Worm (Caenorhabditis elegans) whole organism, L4 larva: ENCODE results near the gene C04H4.1.

ENCODE experiments used
- F26F4.8 ChIP-seq: fragments of 200-800 bp; sonication (Bioruptor generic); conservative IDR thresholded peaks from 2 replicates; pipeline ENCODE4 v1.3.6; 2022; ENCODE audit warnings: missing genetic modification characterization, missing compliant biosample characterization
- Y48G9A.11 ChIP-seq: fragments of 200-800 bp; sonication (Bioruptor generic); IDR thresholded peaks from 2 replicates; pipeline ENCODE4 v1.3.6; 2022; ENCODE audit warnings: missing genetic modification reagents, missing genetic modification characterization, missing compliant biosample characterization
- Y5F2A.4 ChIP-seq: fragments of 200-800 bp; sonication (Bioruptor generic); optimal IDR thresholded peaks from 2 replicates; lab custom pipeline; 2018; ENCODE audit warnings: mild to moderate bottlenecking, missing genetic modification characterization, missing compliant biosample characterization
- ZK337.2 ChIP-seq: fragments of 200-800 bp; sonication (Bioruptor generic); IDR thresholded peaks from 2 replicates; pipeline ENCODE4 v1.3.6; 2022; ENCODE audit warnings: missing genetic modification reagents, missing genetic modification characterization, missing compliant biosample characterization
- aha-1 ChIP-seq: fragments of 150-350 bp; peaks from one replicate; lab custom pipeline; 2014; ENCODE audit warnings: missing biosample characterization, missing genetic modification characterization
- ama-1 ChIP-seq: fragments of 150-350 bp; optimal IDR thresholded peaks from 2 replicates; lab custom pipeline; 2014; ENCODE audit warnings: inconsistent platforms, mixed read lengths
- ceh-28 ChIP-seq: fragments of 150-350 bp; optimal IDR thresholded peaks from 2 replicates; lab custom pipeline; 2014; ENCODE audit warnings: missing biosample characterization, missing genetic modification reagents, missing genetic modification characterization
- ceh-32 ChIP-seq: sonication (generic microtip); optimal IDR thresholded peaks from 2 replicates; lab custom pipeline; 2016; ENCODE audit warnings: mild to moderate bottlenecking, missing genetic modification characterization, missing compliant biosample characterization; ENCODE audit not compliant: poor library complexity
- ceh-82 ChIP-seq: sonication (generic microtip); optimal IDR thresholded peaks from 2 replicates; lab custom pipeline; 2017; ENCODE audit warnings: missing biosample characterization, missing genetic modification characterization
- daf-16 ChIP-seq, 3 experiments: sonication (generic microtip); optimal IDR thresholded peaks; 2 replicates each; lab custom pipeline; 2016 to 2017; ENCODE audit warnings: missing genetic modification characterization in 3 of 3, missing genetic modification reagents in 3 of 3, mild to moderate bottlenecking in 2 of 3, missing compliant biosample characterization in 2 of 3, missing biosample characterization in 1 of 3, moderate library complexity in 1 of 3
- daf-19 ChIP-seq: fragments of 200-800 bp; sonication (Bioruptor generic); conservative IDR thresholded peaks from 2 replicates; pipeline ENCODE4 v1.3.6; 2022; ENCODE audit warnings: missing genetic modification characterization, missing compliant biosample characterization
- dmd-6 ChIP-seq: fragments of 200-800 bp; sonication (Bioruptor generic); IDR thresholded peaks from 2 replicates; pipeline ENCODE4 v1.3.6; 2022; ENCODE audit warnings: missing genetic modification reagents, missing genetic modification characterization, missing compliant biosample characterization
- hif-1 ChIP-seq, 2 experiments: sonication (generic microtip); optimal IDR thresholded peaks; 2 replicates each; lab custom pipeline; 2016 to 2017; ENCODE audit warnings: missing compliant biosample characterization in 2 of 2, missing genetic modification characterization in 2 of 2, missing genetic modification reagents in 2 of 2, missing genotype in 2 of 2, mild to moderate bottlenecking in 1 of 2
- hlh-30 ChIP-seq: sonication (generic microtip); optimal IDR thresholded peaks from 2 replicates; lab custom pipeline; 2017; ENCODE audit warnings: antibody characterized with exemption, mild to moderate bottlenecking, missing genetic modification characterization, missing compliant biosample characterization; ENCODE audit not compliant: insufficient read depth
- lin-13 ChIP-seq: fragments of 150-350 bp; optimal IDR thresholded peaks from 2 replicates; lab custom pipeline; 2014; ENCODE audit warnings: missing biosample characterization, missing genetic modification reagents, missing genetic modification characterization
- lin-15B ChIP-seq: fragments of 150-350 bp; sonication (generic microtip); optimal IDR thresholded peaks from 3 replicates; lab custom pipeline; 2014; ENCODE audit warnings: missing biosample characterization, missing genetic modification characterization
- nhr-237 ChIP-seq: sonication (generic microtip); optimal IDR thresholded peaks from 2 replicates; lab custom pipeline; 2017; ENCODE audit warnings: missing biosample characterization, missing genetic modification characterization
- nhr-28 ChIP-seq: fragments of 150-350 bp; optimal IDR thresholded peaks from 2 replicates; lab custom pipeline; 2014; ENCODE audit warnings: missing biosample characterization, missing genetic modification characterization
- nhr-41 ChIP-seq: fragments of 200-800 bp; sonication (Bioruptor generic); IDR thresholded peaks from 2 replicates; pipeline ENCODE4 v1.3.6; 2022; ENCODE audit warnings: missing genetic modification reagents, missing genetic modification characterization, missing compliant biosample characterization
- pqm-1 ChIP-seq: sonication (generic microtip); optimal IDR thresholded peaks from 2 replicates; lab custom pipeline; 2017; ENCODE audit warnings: missing biosample characterization, missing genetic modification characterization
- saeg-2 ChIP-seq: fragments of 200-800 bp; sonication (Bioruptor generic); IDR thresholded peaks from 2 replicates; pipeline ENCODE4 v1.3.6; 2022; ENCODE audit warnings: missing genetic modification reagents, missing genetic modification characterization, missing compliant biosample characterization
- unc-39 ChIP-seq: sonication (generic microtip); optimal IDR thresholded peaks from 2 replicates; lab custom pipeline; 2017; ENCODE audit warnings: missing biosample characterization, missing genetic modification characterization
- zip-11 ChIP-seq: fragments of 200-800 bp; sonication (Bioruptor generic); IDR thresholded peaks from 2 replicates; pipeline ENCODE4 v1.3.6; 2022; ENCODE audit warnings: missing genetic modification characterization, missing compliant biosample characterization
- zip-2 ChIP-seq: fragments of 150-350 bp; optimal IDR thresholded peaks from 2 replicates; lab custom pipeline; 2014; ENCODE audit warnings: missing biosample characterization, missing genetic modification characterization

C04H4.1 gene

DNA sequence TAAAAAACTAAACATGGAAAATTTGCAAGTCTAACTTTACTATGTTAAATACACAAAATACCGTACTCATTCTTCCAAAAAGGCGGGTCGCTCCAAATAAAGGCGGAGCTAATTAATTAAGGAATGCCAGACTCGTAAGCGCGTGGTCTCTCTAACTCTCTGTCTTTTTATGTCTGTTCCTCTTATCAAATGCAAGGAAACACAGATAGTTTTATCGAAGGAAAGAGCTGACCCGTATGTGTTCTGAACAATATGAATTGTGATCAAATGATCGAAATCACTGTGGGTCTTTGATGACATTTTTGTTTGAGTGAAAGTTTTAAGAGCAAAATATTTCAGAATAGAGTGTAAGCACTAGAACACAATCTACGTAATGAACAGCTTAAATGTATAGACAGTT is 42.8 kb downstream of the C04H4.1 start (continued):
- TF ChIP-seq ama-1 (lab: Kevin White, UChicago) (no peak), dmd-6 (GFP tag; lab: Robert Waterston, UW) (peak; percentile 88), daf-16 (GFP tag; optimal IDR thresholded peaks at IDR 0.05; lab: Kevin White, UChicago) (no peak), daf-16 (tag; optimal IDR thresholded peaks at IDR 0.05; lab: Kevin White, UChicago) (peak; percentile 43), zip-2 (tag; lab: Kevin White, UChicago) (no peak), nhr-41 (GFP tag; lab: Robert Waterston, UW) (no peak)

DNA sequence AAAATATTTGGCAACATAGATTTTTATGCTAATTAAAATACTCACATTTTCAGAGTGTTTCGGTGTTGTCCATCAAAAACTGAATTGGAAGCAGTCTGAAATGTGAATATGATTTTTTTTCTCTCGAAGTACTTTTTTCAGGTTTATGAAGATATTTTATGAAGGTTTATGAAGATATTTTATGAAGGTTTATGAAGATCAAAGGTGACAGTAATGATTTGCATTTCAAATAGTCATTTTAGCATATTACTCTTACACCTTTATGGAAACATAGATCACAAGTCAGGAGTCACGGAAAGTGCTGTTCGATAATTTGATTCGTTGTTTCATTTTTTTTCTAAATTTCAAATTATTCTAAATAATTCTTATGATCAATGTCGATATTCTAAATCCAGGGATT is 45.5 kb downstream of the C04H4.1 start, which contains the start of gene pgp-11:
Gene pgp-11, minus strand, starts transcription at position 101 of the 400 bp plus-strand sequence.
- TF ChIP-seq aha-1 (tag; lab: Kevin White, UChicago) (peak; percentile 23), Y48G9A.11 (no peak)

DNA sequence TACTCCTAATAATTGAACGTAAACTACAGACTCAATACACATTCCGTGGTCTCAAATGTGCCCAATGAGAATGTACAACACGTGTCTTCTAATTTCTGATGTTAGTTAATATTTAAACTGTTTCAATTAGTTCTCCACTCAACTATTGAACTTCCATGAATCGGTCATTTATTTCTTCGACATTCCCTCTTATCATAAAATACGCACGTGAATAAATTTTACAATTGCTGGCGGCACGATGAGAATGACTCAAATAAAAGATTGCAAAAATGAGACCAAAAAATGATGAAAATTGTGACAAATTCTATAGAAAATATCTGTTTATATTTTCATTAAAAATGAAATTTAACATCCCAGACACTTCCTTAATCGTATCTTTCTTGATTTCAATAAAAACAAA is 46.1 kb downstream of the C04H4.1 start:
- TF ChIP-seq lin-15B (tag; lab: Kevin White, UChicago), result no peak
- peak; percentile 35; the same call in 1 of the 2 replicates for TF ChIP-seq dmd-6 (GFP tag; lab: Robert Waterston, UW)
- TF ChIP-seq ZK337.2, result no peak
- TF ChIP-seq unc-39 (tag; lab: Kevin White, UChicago), result no peak
- peak; percentile 50 for TF ChIP-seq nhr-28
- peak; percentile 19 for TF ChIP-seq hlh-30
- no peak for TF ChIP-seq ceh-82 (tag; lab: Kevin White, UChicago)
- TF ChIP-seq nhr-237 (tag; lab: Kevin White, UChicago), result no peak
- TF ChIP-seq zip-11 (GFP tag; lab: Robert Waterston, UW), result no peak
- peak; percentile 32 for TF ChIP-seq pqm-1 (tag; lab: Kevin White, UChicago)
- TF ChIP-seq ceh-32 (tag; lab: Kevin White, UChicago), result no peak

DNA sequence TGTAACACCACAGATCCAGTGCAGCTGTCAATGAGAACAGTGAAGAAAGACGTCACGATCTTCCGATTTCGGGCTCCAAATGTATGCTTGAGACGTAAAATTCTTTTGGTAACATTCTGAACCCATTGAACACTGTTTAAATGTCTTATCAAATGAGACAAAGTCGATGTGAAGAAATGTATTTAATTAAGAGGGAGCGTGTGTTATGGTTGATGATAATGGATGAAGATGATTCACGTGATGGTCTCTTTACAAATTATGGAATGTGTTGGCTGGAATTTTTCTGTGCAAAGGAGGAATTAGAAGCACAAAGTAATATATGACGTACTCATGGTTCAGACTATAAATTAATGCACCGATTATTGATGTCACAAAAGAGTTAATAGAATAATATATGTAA is 48.3 kb downstream of the C04H4.1 start:
- TF ChIP-seq aha-1 (tag; lab: Kevin White, UChicago) (peak; percentile 97), saeg-2 (GFP tag; lab: Robert Waterston, UW) (no peak), dmd-6 (GFP tag; lab: Robert Waterston, UW) (peak; percentile 49; the same call in 1 of the 2 replicates), F26F4.8 (GFP tag; lab: Robert Waterston, UW) (no peak), Y5F2A.4 (GFP tag; lab: Kevin White, UChicago) (no peak), ceh-28 (tag; lab: Kevin White, UChicago) (no peak)

DNA sequence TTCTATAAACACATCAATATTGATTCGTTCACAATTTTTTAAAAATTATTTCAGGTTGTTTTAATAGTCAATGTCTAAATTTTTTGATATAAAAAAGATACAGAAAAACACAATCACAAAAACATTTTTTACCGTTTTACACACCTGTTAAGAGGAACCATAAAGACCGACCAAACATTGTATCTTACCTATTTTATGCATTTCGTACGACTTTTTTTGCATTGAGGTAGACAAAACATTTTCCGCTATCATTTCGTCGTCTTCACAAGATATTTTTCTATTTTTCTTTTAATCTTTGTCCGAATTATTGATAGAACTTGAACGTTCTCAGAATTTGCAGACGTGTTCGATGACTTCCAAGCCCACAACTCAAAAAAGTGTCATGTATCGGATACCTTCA is 49.7 kb downstream of the C04H4.1 start, which contains the start of gene glna-2:
Gene glna-2, plus strand, starts transcription at position 301 of the 400 bp plus-strand sequence.
- TF ChIP-seq Y48G9A.11, result no peak
- no peak for TF ChIP-seq daf-16 (GFP tag; optimal IDR thresholded peaks at IDR 0.05; lab: Kevin White, UChicago)
- TF ChIP-seq daf-16 (tag; optimal IDR thresholded peaks at IDR 0.05; lab: Kevin White, UChicago), result peak; percentile 1
- TF ChIP-seq hif-1 (tag; optimal IDR thresholded peaks at IDR 0.05; lab: Kevin White, UChicago), result no peak
- no peak for TF ChIP-seq lin-13
- no peak for TF ChIP-seq daf-19 (GFP tag; lab: Robert Waterston, UW)
